Worm (Caenorhabditis elegans) whole organism, L2 larva: ENCODE measurements around the gene nstp-8.

Experiments
- R02D3.7 ChIP-seq: fragments of 150-350 bp; optimal IDR thresholded peaks from 2 replicates; lab custom pipeline; 2014; ENCODE audit warnings: missing biosample characterization, missing genetic modification characterization
- ama-1 ChIP-seq: fragments of 150-350 bp; optimal IDR thresholded peaks from 2 replicates; lab custom pipeline; 2018; ENCODE audit warnings: inconsistent platforms
- blmp-1 ChIP-seq: sonication (generic microtip); optimal IDR thresholded peaks from 2 replicates; lab custom pipeline; 2017; ENCODE audit warnings: missing genetic modification characterization, mild to moderate bottlenecking, missing compliant biosample characterization, antibody characterized with exemption, moderate library complexity; ENCODE audit not compliant: insufficient read depth
- lin-39 ChIP-seq: fragments of 150-350 bp; optimal IDR thresholded peaks from 2 replicates; lab custom pipeline; 2014; ENCODE audit warnings: missing biosample characterization, missing genetic modification reagents, missing genetic modification characterization
- lsy-2 ChIP-seq, 2 experiments: fragments of 150-350 bp in 1 of 2; sonication (generic microtip) in 1 of 2; optimal IDR thresholded peaks; 2 replicates each; lab custom pipeline; 2014 to 2017; ENCODE audit warnings: missing biosample characterization in 2 of 2, missing genetic modification characterization in 2 of 2
- nhr-11 ChIP-seq: fragments of 150-350 bp; optimal IDR thresholded peaks from 2 replicates; lab custom pipeline; 2014; ENCODE audit warnings: missing biosample characterization, missing genetic modification characterization
- skn-1 ChIP-seq: sonication (generic microtip); optimal IDR thresholded peaks from 2 replicates; lab custom pipeline; 2017; ENCODE audit warnings: missing biosample characterization, missing genetic modification characterization
- snpc-4 ChIP-seq: fragments of 150-350 bp; optimal IDR thresholded peaks from 2 replicates; lab custom pipeline; 2014; ENCODE audit warnings: missing biosample characterization, missing genetic modification characterization
- unc-55 ChIP-seq: fragments of 150-350 bp; sonication (generic microtip); optimal IDR thresholded peaks from 3 replicates; lab custom pipeline; 2014; ENCODE audit warnings: missing biosample characterization, missing genetic modification reagents, missing genetic modification characterization
- ztf-11 ChIP-seq: sonication (generic microtip); optimal IDR thresholded peaks from 2 replicates; lab custom pipeline; 2017; ENCODE audit warnings: missing biosample characterization, missing genetic modification characterization

- TF ChIP-seq snpc-4 (tag; lab: Kevin White, UChicago), result no peak
- no peak for TF ChIP-seq skn-1 (tag; lab: Kevin White, UChicago)
- no peak for TF ChIP-seq lin-39 (tag; lab: Kevin White, UChicago)
- no peak for TF ChIP-seq ama-1 (lab: Kevin White, UChicago)
- TF ChIP-seq R02D3.7 (tag; lab: Kevin White, UChicago), result no peak
- TF ChIP-seq nhr-11 (tag; lab: Kevin White, UChicago), result no peak
- no peak for TF ChIP-seq unc-55 (GFP tag; lab: Kevin White, UChicago)
- no peak for TF ChIP-seq lsy-2 (tag; optimal IDR thresholded peaks at IDR 0.05; lab: Kevin White, UChicago)
- no peak for TF ChIP-seq ztf-11 (tag; lab: Kevin White, UChicago)
- TF ChIP-seq blmp-1 (tag; lab: Kevin White, UChicago), result no peak
Measured at ce11 chrV:2204080-2204479, 11.4 kb upstream of the nstp-8 start, which contains the start of gene cyp-33C12.
